Worm (Caenorhabditis elegans) whole organism, young adult: ENCODE data around the gene C43F9.5.

Experiments
- Y95B8A.8 ChIP-seq: fragments of 200-800 bp; sonication (Bioruptor generic); IDR thresholded peaks from 2 replicates; pipeline ENCODE4 v1.3.6; 2022; ENCODE audit warnings: missing genetic modification reagents, missing genetic modification characterization, missing compliant biosample characterization
- cebp-1 ChIP-seq, 2 experiments: fragments of 200-800 bp in 1 of 2; sonication (Bioruptor generic) in 1 of 2; sonication (generic microtip) in 1 of 2; IDR thresholded peaks in 1 of 2; optimal IDR thresholded peaks in 1 of 2; 2 replicates each; pipeline versions ENCODE4 v1.3.6 to Lab custom; 2017 to 2022; ENCODE audit warnings: missing compliant biosample characterization in 2 of 2, missing genetic modification characterization in 2 of 2, mild to moderate bottlenecking in 1 of 2, missing genetic modification reagents in 1 of 2, moderate library complexity in 1 of 2
- cebp-2 ChIP-seq: fragments of 200-800 bp; sonication (Bioruptor generic); IDR thresholded peaks from 2 replicates; pipeline ENCODE4 v1.3.6; 2022; ENCODE audit warnings: missing genetic modification characterization, missing compliant biosample characterization
- ceh-40 ChIP-seq: fragments of 200-800 bp; sonication (Bioruptor generic); IDR thresholded peaks from 2 replicates; pipeline ENCODE4 v1.3.6; 2022; ENCODE audit warnings: missing genetic modification characterization, missing compliant biosample characterization
- dpl-1 ChIP-seq: fragments of 150-350 bp; optimal IDR thresholded peaks from 2 replicates; lab custom pipeline; 2014; ENCODE audit warnings: missing biosample characterization, missing genetic modification reagents, missing genetic modification characterization
- ets-4 ChIP-seq: fragments of 200-800 bp; sonication (Bioruptor generic); optimal IDR thresholded peaks from 2 replicates; lab custom pipeline; 2018; ENCODE audit warnings: mild to moderate bottlenecking, missing genetic modification characterization, missing compliant biosample characterization
- let-526 ChIP-seq: fragments of 200-800 bp; sonication (Bioruptor generic); IDR thresholded peaks from 2 replicates; pipeline ENCODE4 v1.3.6; 2022; ENCODE audit warnings: missing genetic modification reagents, missing genetic modification characterization, missing compliant biosample characterization
- mel-28 ChIP-seq: sonication (generic microtip); optimal IDR thresholded peaks from 2 replicates; lab custom pipeline; 2016; ENCODE audit warnings: borderline replicate concordance, mild to moderate bottlenecking, missing genetic modification characterization, missing compliant biosample characterization
- rec-8 ChIP-seq, 2 experiments: sonication (generic microtip); optimal IDR thresholded peaks; 2 replicates each; lab custom pipeline; 2016; ENCODE audit warnings: mild to moderate bottlenecking in 2 of 2, missing genetic modification characterization in 2 of 2, missing genetic modification reagents in 2 of 2, missing genotype in 2 of 2, missing biosample characterization in 1 of 2, missing compliant biosample characterization in 1 of 2, moderate library complexity in 1 of 2
- snpc-4 ChIP-seq, 5 experiments: fragments of 150-350 bp in 1 of 5; sonication (generic microtip) in 4 of 5; optimal IDR thresholded peaks; 2 replicates each; lab custom pipeline; 2014 to 2018; ENCODE audit warnings: missing genetic modification characterization in 5 of 5, missing biosample characterization in 3 of 5, antibody characterized with exemption in 2 of 5, mild to moderate bottlenecking in 2 of 5, missing compliant biosample characterization in 2 of 5, missing genotype in 2 of 5, moderate library complexity in 2 of 5, missing genetic modification reagents in 1 of 5
- xnd-1 ChIP-seq: sonication (generic microtip); optimal IDR thresholded peaks from 2 replicates; lab custom pipeline; 2016; ENCODE audit warnings: missing genotype, missing genetic modification reagents, missing genetic modification characterization, missing compliant biosample characterization
- ztf-28 ChIP-seq: fragments of 200-800 bp; sonication (Bioruptor generic); IDR thresholded peaks from 2 replicates; pipeline ENCODE4 v1.3.6; 2022; ENCODE audit warnings: missing genetic modification reagents, missing genetic modification characterization, missing compliant biosample characterization

DNA sequence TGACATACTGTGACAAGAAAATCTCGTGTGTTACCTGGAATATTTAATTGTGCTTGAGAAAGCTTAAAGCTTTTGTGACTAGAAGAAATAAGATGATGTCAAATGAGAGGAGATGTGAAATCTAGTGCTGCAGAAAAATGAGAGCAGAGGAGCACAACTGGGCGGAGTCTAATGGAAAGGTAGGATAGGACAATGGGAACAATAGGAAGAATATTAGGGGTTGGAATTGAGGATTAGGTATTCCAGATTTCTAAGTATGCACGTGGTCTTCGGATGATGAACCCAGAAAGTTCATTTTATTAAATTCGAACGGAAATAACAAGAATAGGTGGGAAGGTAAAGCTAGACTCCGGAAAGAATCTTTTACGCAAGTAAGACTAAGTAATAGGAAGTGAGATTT, 3.0 kb upstream of the C43F9.5 start, which contains the start of gene C43F9.7:
- TF ChIP-seq cebp-2 (GFP tag; lab: Robert Waterston, UW) (no peak), xnd-1 (tag; lab: Kevin White, UChicago) (no peak), cebp-1 (GFP tag; IDR thresholded peaks at IDR 0.05; lab: Robert Waterston, UW) (no peak), cebp-1 (tag; optimal IDR thresholded peaks at IDR 0.05; lab: Kevin White, UChicago) (no peak), ztf-28 (GFP tag; lab: Robert Waterston, UW) (no peak), Y95B8A.8 (GFP tag; lab: Robert Waterston, UW) (no peak), dpl-1 (GFP tag; lab: Kevin White, UChicago) (no peak), snpc-4 (GFP tag; optimal IDR thresholded peaks at IDR 0.05; lab: Kevin White, UChicago) (no peak), snpc-4 (tag; optimal IDR thresholded peaks at IDR 0.05; lab: Kevin White, UChicago) (no peak), ets-4 (no peak), ceh-40 (no peak), mel-28 (tag; lab: Kevin White, UChicago) (no peak), rec-8 (tag; optimal IDR thresholded peaks at IDR 0.05; lab: Kevin White, UChicago) (no peak), let-526 (GFP tag; lab: Robert Waterston, UW) (no peak)
